Fruit fly (Drosophila melanogaster) whole organism, adult: ENCODE results near the gene CG14089.

ENCODE experiments used
- CG12768 ChIP-seq: fragments of 200-800 bp; sonication (Bioruptor generic); optimal IDR thresholded peaks from 2 replicates; lab custom pipeline; 2017; ENCODE audit warnings: missing biosample characterization, missing genetic modification characterization, mild to moderate bottlenecking, moderate library complexity, missing genetic modification reagents
- Hr96 ChIP-seq: fragments of 200-800 bp; sonication (Bioruptor generic); optimal IDR thresholded peaks from 2 replicates; lab custom pipeline; 2016; ENCODE audit warnings: missing biosample characterization, missing genetic modification characterization
- cnc ChIP-seq, 2 experiments: fragments of >200 bp; optimal IDR thresholded peaks; 2 replicates each; lab custom pipeline; 2017
- kay ChIP-seq: fragments of 200-800 bp; sonication (Bioruptor generic); peaks from one replicate; lab custom pipeline; 2016; ENCODE audit warnings: missing biosample characterization, missing genetic modification characterization, borderline replicate concordance
- tj ChIP-seq: fragments of 200-800 bp; sonication (Bioruptor generic); optimal IDR thresholded peaks from 3 replicates; lab custom pipeline; 2017; ENCODE audit warnings: missing biosample characterization, mild to moderate bottlenecking, missing genetic modification characterization, moderate library complexity
- toe ChIP-seq: fragments of 200-800 bp; sonication (Bioruptor generic); optimal IDR thresholded peaks from 2 replicates; lab custom pipeline; 2016; ENCODE audit warnings: missing biosample characterization, missing genetic modification characterization

DNA sequence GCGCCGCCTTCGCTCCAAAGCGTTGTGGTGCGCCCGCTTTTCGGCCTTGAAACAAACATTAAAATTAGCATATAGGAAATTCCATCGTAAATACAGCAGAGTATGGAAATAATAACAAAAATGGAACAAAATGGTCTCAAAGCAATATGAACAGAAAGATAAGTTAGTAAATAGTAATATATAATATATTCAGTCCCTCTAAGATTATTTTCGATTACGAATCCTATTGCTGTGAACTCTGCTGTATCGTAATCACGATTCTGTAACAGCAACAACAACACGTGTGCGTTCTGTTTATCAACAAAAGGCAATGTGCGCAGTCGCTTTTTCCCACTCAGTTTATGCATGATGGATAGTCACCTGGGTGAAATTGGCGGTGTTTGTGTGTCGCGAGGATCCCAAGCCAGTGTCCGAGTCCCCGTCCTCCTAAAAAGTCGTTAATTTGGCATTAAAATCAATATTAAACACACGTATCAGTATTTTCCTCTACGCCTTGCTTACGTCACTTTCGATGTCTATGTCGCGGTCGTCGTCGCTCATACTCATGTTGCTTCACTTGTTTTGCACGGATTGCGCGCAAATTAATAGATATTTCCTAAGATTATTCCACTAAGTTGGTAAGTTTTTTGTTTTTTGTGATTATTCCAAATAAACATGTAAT lies 17.0 kb downstream of the CG14089 start, which contains the start of the genes CG42374 and Mettl5:
- no peak for TF ChIP-seq Hr96 (GFP tag; lab: Kevin White, UChicago)
- no peak for TF ChIP-seq CG12768
- no peak for TF ChIP-seq toe
- TF ChIP-seq kay (GFP tag; lab: Kevin White, UChicago): no peak
- TF ChIP-seq cnc (optimal IDR thresholded peaks at IDR 0.05; lab: Kevin White, UChicago): no peak
- TF ChIP-seq tj (GFP tag; lab: Kevin White, UChicago): no peak
